Fruit fly (Drosophila melanogaster): Measurements from ENCODE around the gene natalisin.

DNA sequence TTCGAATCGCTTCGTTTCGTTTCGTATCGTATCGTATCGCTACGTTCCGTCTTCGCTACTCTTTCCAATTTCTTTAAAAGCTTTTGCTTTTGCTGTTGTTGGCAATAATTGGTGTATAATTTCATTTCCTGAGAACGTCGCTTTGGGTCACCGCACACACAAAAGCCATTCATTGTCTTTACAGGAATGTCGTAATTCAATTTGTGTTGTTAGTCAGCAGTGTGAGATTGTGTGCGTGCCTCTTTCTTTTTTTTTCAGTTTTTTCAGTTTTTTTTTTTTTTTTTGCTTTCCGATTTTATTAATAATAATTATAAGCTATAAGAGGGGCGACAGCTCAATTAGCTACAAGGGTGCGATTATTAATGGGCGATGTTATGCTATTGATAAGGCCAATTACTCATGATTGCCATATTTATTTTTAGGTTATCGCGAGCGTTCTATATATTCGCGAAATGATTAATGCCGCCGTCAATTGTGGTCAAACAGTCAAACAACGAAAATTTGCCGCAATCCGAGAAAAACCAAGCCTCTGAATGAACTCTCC lies 47.2 kb upstream of the natalisin start:
- TF ChIP-seq Myc (optimal IDR thresholded peaks at IDR 0.05) (no peak), dl (GFP tag; optimal IDR thresholded peaks at IDR 0.05; ENCODE audit: insufficient read depth in 1 of 2, partially characterized antibody in 2 of 2) (no peak), dmrt93B (GFP tag; optimal IDR thresholded peaks at IDR 0.05) (no peak), psq (GFP tag; optimal IDR thresholded peaks at IDR 0.05) (no peak), Dfd (GFP tag; optimal IDR thresholded peaks at IDR 0.05) (no peak), Hr78 (GFP tag; optimal IDR thresholded peaks at IDR 0.05) (no peak), tai (GFP tag; optimal IDR thresholded peaks at IDR 0.05) (no peak), Abd-B (GFP tag; optimal IDR thresholded peaks at IDR 0.05) (no peak), h (GFP tag; optimal IDR thresholded peaks at IDR 0.05) (no peak), CrebA (GFP tag; optimal IDR thresholded peaks at IDR 0.05; ENCODE audit: borderline replicate concordance) (no peak), fru (GFP tag; optimal IDR thresholded peaks at IDR 0.05) (no peak), Vsx2 (GFP tag; optimal IDR thresholded peaks at IDR 0.05; ENCODE audit: partially characterized antibody) (peak; percentile 28), sage (GFP tag; optimal IDR thresholded peaks at IDR 0.05) (no peak)
